Fruit fly (Drosophila melanogaster): ENCODE data around the gene CG12375.
A peak's percentile ranks its signal among the peaks of the same experiment; 100 is the strongest.

CG12375 gene

DNA sequence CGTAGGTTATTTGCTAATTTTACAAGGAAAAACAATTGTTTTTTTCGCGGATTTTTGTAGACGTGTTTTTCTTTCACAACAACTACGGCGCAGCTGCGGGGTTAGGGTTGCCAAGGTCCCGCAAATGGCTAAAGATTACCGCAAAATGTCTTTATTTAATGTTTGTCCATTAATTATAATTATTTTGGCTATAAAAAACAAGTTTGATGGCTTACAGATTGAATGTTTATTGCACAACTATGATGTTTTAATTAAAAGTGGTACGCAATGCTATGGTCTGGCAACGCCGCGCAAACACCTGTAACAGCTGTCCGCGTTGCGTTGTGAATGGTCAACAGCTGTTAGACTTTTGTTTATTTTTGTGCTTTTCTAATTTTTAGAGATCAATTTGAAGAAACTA lies 30.0 kb upstream of the CG12375 start (continued):
- peak; percentile 81 for TF ChIP-seq mam (GFP tag; optimal IDR thresholded peaks at IDR 0.05)
- peak; percentile 59 for TF ChIP-seq CG15696 (tag; optimal IDR thresholded peaks at IDR 0.05)
- no peak for TF ChIP-seq fru (optimal IDR thresholded peaks at IDR 0.05)
- no peak for TF ChIP-seq bigmax (GFP tag; optimal IDR thresholded peaks at IDR 0.05)
- peak; percentile 48 for TF ChIP-seq CG15479 (GFP tag; optimal IDR thresholded peaks at IDR 0.05)
- peak; percentile 64 for TF ChIP-seq Ptx1 (GFP tag; IDR thresholded peaks at IDR 0.05)
- TF ChIP-seq CG15269 (tag; optimal IDR thresholded peaks at IDR 0.05), result peak; percentile 62
- TF ChIP-seq kah (GFP tag; optimal IDR thresholded peaks at IDR 0.05), result peak; percentile 99
- TF ChIP-seq amos (GFP tag; IDR thresholded peaks at IDR 0.05; ENCODE audit: partially characterized antibody), result peak; percentile 28; the same call in 1 of the 2 replicates
- TF ChIP-seq crc (GFP tag; optimal IDR thresholded peaks at IDR 0.05), result peak; percentile 60
- peak; percentile 85 for TF ChIP-seq CG18599 (GFP tag; optimal IDR thresholded peaks at IDR 0.05)
- peak; percentile 26 for TF ChIP-seq trh (GFP tag; optimal IDR thresholded peaks at IDR 0.05)
- peak; percentile 41; the same call in 2 of the 3 replicates for TF ChIP-seq croc (GFP tag; conservative IDR thresholded peaks at IDR 0.05)
- TF ChIP-seq CG1603 (tag; optimal IDR thresholded peaks at IDR 0.05), result peak; percentile 74
- TF ChIP-seq inv (GFP tag; IDR thresholded peaks at IDR 0.05; ENCODE audit: partially characterized antibody), result no peak
- TF ChIP-seq ssp (GFP tag; IDR thresholded peaks at IDR 0.05), result no peak; the same call in 1 of the 2 replicates
- no peak for TF ChIP-seq sc (optimal IDR thresholded peaks at IDR 0.05)
- peak; percentile 12 for TF ChIP-seq sc (GFP tag; optimal IDR thresholded peaks at IDR 0.05)
- TF ChIP-seq chinmo (GFP tag; IDR thresholded peaks at IDR 0.05; ENCODE audit: partially characterized antibody), result no peak
- TF ChIP-seq Med (GFP tag), result peak; percentile 98
- TF ChIP-seq Meics (GFP tag; optimal IDR thresholded peaks at IDR 0.05), result peak; percentile 75
- peak; percentile 90 for TF ChIP-seq MBD-R2 (GFP tag; IDR thresholded peaks at IDR 0.05)
- no peak for TF ChIP-seq sens-2 (GFP tag; IDR thresholded peaks at IDR 0.05)
- no peak for TF ChIP-seq Elba2 (GFP tag; optimal IDR thresholded peaks at IDR 0.05)
- TF ChIP-seq peb (GFP tag; IDR thresholded peaks at IDR 0.05), result peak; percentile 61; the same call in 1 of the 2 replicates
- TF ChIP-seq Hsf (GFP tag; optimal IDR thresholded peaks at IDR 0.05), result peak; percentile 79
- no peak for TF ChIP-seq CG6813 (GFP tag; optimal IDR thresholded peaks at IDR 0.05)
- no peak for TF ChIP-seq Poxn (GFP tag; IDR thresholded peaks at IDR 0.05)
- no peak for TF ChIP-seq Hr39 (optimal IDR thresholded peaks at IDR 0.05)
- TF ChIP-seq slou (GFP tag; optimal IDR thresholded peaks at IDR 0.05), result peak; percentile 71
- peak; percentile 80 for TF ChIP-seq HmgZ (tag; optimal IDR thresholded peaks at IDR 0.05)
- no peak for TF ChIP-seq z (GFP tag; IDR thresholded peaks at IDR 0.05)
- TF ChIP-seq Xrp1 (GFP tag; IDR thresholded peaks at IDR 0.05), result peak; percentile 72
- peak; percentile 6 for TF ChIP-seq Jarid2 (GFP tag; optimal IDR thresholded peaks at IDR 0.05)
- no peak for TF ChIP-seq hbn (GFP tag; IDR thresholded peaks at IDR 0.05; ENCODE audit: partially characterized antibody)
- peak; percentile 21 for TF ChIP-seq btn (GFP tag; optimal IDR thresholded peaks at IDR 0.05)
- TF ChIP-seq Hmx (GFP tag; optimal IDR thresholded peaks at IDR 0.05), result peak; percentile 28
- TF ChIP-seq Dek (tag; optimal IDR thresholded peaks at IDR 0.05), result peak; percentile 21
- 0 out of 2 replicates have a peak, but pooled peaks have one; percentile 34 for TF ChIP-seq seq (GFP tag; IDR thresholded peaks at IDR 0.05)
- no peak for TF ChIP-seq tll (GFP tag; optimal IDR thresholded peaks at IDR 0.05)
- peak; percentile 76 for TF ChIP-seq HLH54F (GFP tag; optimal IDR thresholded peaks at IDR 0.05)
- TF ChIP-seq odd (GFP tag; optimal IDR thresholded peaks at IDR 0.05), result peak; percentile 30
- TF ChIP-seq CG3281 (GFP tag; optimal IDR thresholded peaks at IDR 0.05), result peak; percentile 82
- 0 out of 3 replicates have a peak, but pooled peaks have one; percentile 7 for TF ChIP-seq Doc3 (GFP tag; IDR thresholded peaks at IDR 0.05; ENCODE audit: partially characterized antibody)
- TF ChIP-seq Opbp (GFP tag; IDR thresholded peaks at IDR 0.05; ENCODE audit: partially characterized antibody), result no peak
- TF ChIP-seq zfh2 (GFP tag; optimal IDR thresholded peaks at IDR 0.05), result peak; percentile 78
- peak; percentile 95 for TF ChIP-seq scrt (GFP tag; optimal IDR thresholded peaks at IDR 0.05)
- peak; percentile 99 for TF ChIP-seq ewg (GFP tag; optimal IDR thresholded peaks at IDR 0.05)
- no peak for TF ChIP-seq CG2889 (GFP tag; IDR thresholded peaks at IDR 0.05)
- TF ChIP-seq fd96Cb (tag; optimal IDR thresholded peaks at IDR 0.05), result peak; percentile 59
- no peak for TF ChIP-seq wek (GFP tag; optimal IDR thresholded peaks at IDR 0.05)
